Fruit fly (Drosophila melanogaster) whole organism, wandering third instar larva: ENCODE results near the gene mRpS6.
A peak's percentile ranks its signal among the peaks of the same experiment; 100 is the strongest.

Experiments used
- Abd-B ChIP-seq: fragments of >200 bp; optimal IDR thresholded peaks from 2 replicates; lab custom pipeline; 2017; ENCODE audit warnings: missing biosample characterization, missing genetic modification characterization
- CG32264 ChIP-seq: fragments of 200-800 bp; sonication (Bioruptor generic); optimal IDR thresholded peaks from 2 replicates; lab custom pipeline; 2016; ENCODE audit warnings: missing biosample characterization, missing genetic modification characterization
- CG9705 ChIP-seq: fragments of 200-800 bp; sonication (Bioruptor generic); optimal IDR thresholded peaks from 2 replicates; lab custom pipeline; 2018; ENCODE audit warnings: missing biosample characterization, mild to moderate bottlenecking, missing genetic modification characterization
- CrebA ChIP-seq: fragments of 200-800 bp; sonication (Bioruptor generic); optimal IDR thresholded peaks from 2 replicates; lab custom pipeline; 2016; ENCODE audit warnings: missing biosample characterization, mild to moderate bottlenecking, missing genetic modification characterization, borderline replicate concordance
- Dfd ChIP-seq: fragments of >200 bp; optimal IDR thresholded peaks from 2 replicates; lab custom pipeline; 2017; ENCODE audit warnings: missing biosample characterization, missing genetic modification characterization
- Dif ChIP-seq: fragments of 200-275, 200-300 bp; sonication (Bioruptor generic); optimal IDR thresholded peaks from 2 replicates; lab custom pipeline; 2018; ENCODE audit warnings: missing biosample characterization, missing genetic modification characterization; ENCODE audit not compliant: partially characterized antibody
- GATAd ChIP-seq: sonication (Bioruptor generic); optimal IDR thresholded peaks from 2 replicates; lab custom pipeline; 2016; ENCODE audit warnings: missing biosample characterization, missing genetic modification characterization
- HLH106 ChIP-seq: fragments of 200-800 bp; optimal IDR thresholded peaks from 3 replicates; lab custom pipeline; 2019; ENCODE audit warnings: missing biosample characterization, mild to moderate bottlenecking, missing genetic modification characterization, moderate library complexity
- Hnf4 ChIP-seq: fragments of 200-800 bp; sonication (Bioruptor generic); optimal IDR thresholded peaks from 2 replicates; lab custom pipeline; 2016; ENCODE audit warnings: missing biosample characterization, mild to moderate bottlenecking, missing genetic modification characterization
- Hr78 ChIP-seq: fragments of >200 bp; optimal IDR thresholded peaks from 2 replicates; lab custom pipeline; 2017; ENCODE audit warnings: missing biosample characterization, missing genetic modification characterization
- Hr83 ChIP-seq: fragments of 200-300 bp; sonication (Bioruptor generic); optimal IDR thresholded peaks from 2 replicates; lab custom pipeline; 2016; ENCODE audit warnings: missing biosample characterization, mild to moderate bottlenecking, missing genetic modification characterization, moderate library complexity; ENCODE audit not compliant: poor library complexity, severe bottlenecking
- Jra ChIP-seq: sonication (Bioruptor generic); optimal IDR thresholded peaks from 2 replicates; lab custom pipeline; 2016; ENCODE audit warnings: missing biosample characterization, missing genetic modification characterization
- Mio ChIP-seq: sonication (Bioruptor generic); optimal IDR thresholded peaks from 2 replicates; lab custom pipeline; 2016; ENCODE audit warnings: missing biosample characterization, missing genetic modification characterization
- OdsH ChIP-seq: fragments of 200-800 bp; sonication (Bioruptor generic); optimal IDR thresholded peaks from 2 replicates; lab custom pipeline; 2016; ENCODE audit warnings: missing biosample characterization, mild to moderate bottlenecking, missing genetic modification characterization
- Rel ChIP-seq, 2 experiments: fragments of 200-800 bp; sonication (Bioruptor generic) in 1 of 2; optimal IDR thresholded peaks; 2 replicates in 1 of 2; 3 replicates in 1 of 2; lab custom pipeline; 2016 to 2019; ENCODE audit warnings: mild to moderate bottlenecking in 2 of 2, missing biosample characterization in 2 of 2, missing genetic modification characterization in 2 of 2, moderate library complexity in 1 of 2
- Sp1 ChIP-seq: fragments of 200-800 bp; sonication (Bioruptor generic); optimal IDR thresholded peaks from 3 replicates; lab custom pipeline; 2019; ENCODE audit warnings: missing biosample characterization, mild to moderate bottlenecking, missing genetic modification characterization, moderate library complexity
- Vsx2 ChIP-seq: fragments of 200-300, 225-300 bp; sonication (Bioruptor generic); optimal IDR thresholded peaks from 2 replicates; lab custom pipeline; 2018; ENCODE audit warnings: missing biosample characterization, missing genetic modification characterization; ENCODE audit not compliant: partially characterized antibody
- brk ChIP-seq: fragments of 200-800 bp; sonication (Bioruptor generic); optimal IDR thresholded peaks from 2 replicates; lab custom pipeline; 2016; ENCODE audit warnings: missing biosample characterization, mild to moderate bottlenecking, missing genetic modification characterization
- dl ChIP-seq, 2 experiments: fragments of 175-275, 200-275 bp in 1 of 2; fragments of 200-275 bp in 1 of 2; sonication (Bioruptor generic); optimal IDR thresholded peaks; lab custom pipeline; 2018; ENCODE audit warnings: mild to moderate bottlenecking in 2 of 2, missing biosample characterization in 2 of 2, missing genetic modification characterization in 2 of 2, moderate library complexity in 2 of 2; ENCODE audit not compliant: partially characterized antibody in 2 of 2, insufficient read depth in 1 of 2
- dsf ChIP-seq: sonication (Bioruptor generic); optimal IDR thresholded peaks from 2 replicates; lab custom pipeline; 2016; ENCODE audit warnings: missing biosample characterization, missing genetic modification characterization, borderline replicate concordance
- ey ChIP-seq: fragments of 200-800 bp; sonication (Bioruptor generic); optimal IDR thresholded peaks from 2 replicates; lab custom pipeline; 2016; ENCODE audit warnings: missing biosample characterization, missing genetic modification characterization
- foxo ChIP-seq, 2 experiments: fragments of 200-800 bp; sonication (Bioruptor generic); optimal IDR thresholded peaks; 2 replicates in 1 of 2; 3 replicates in 1 of 2; lab custom pipeline; 2016 to 2017; ENCODE audit warnings: missing biosample characterization in 2 of 2, missing genetic modification characterization in 2 of 2
- fru ChIP-seq: fragments of 200-800 bp; sonication (Bioruptor generic); optimal IDR thresholded peaks from 3 replicates; lab custom pipeline; 2016; ENCODE audit warnings: missing biosample characterization, mild to moderate bottlenecking, missing genetic modification characterization
- h ChIP-seq: fragments of 200-800 bp; sonication (Bioruptor generic); optimal IDR thresholded peaks from 3 replicates; lab custom pipeline; 2016; ENCODE audit warnings: missing biosample characterization, mild to moderate bottlenecking, missing genetic modification characterization
- jim ChIP-seq: fragments of 175-275, 200-325 bp; sonication (Bioruptor generic); optimal IDR thresholded peaks from 2 replicates; lab custom pipeline; 2016; ENCODE audit warnings: missing biosample characterization, mild to moderate bottlenecking, missing genetic modification characterization
- lola ChIP-seq: fragments of >200 bp; optimal IDR thresholded peaks from 2 replicates; lab custom pipeline; 2017; ENCODE audit warnings: missing biosample characterization, missing genetic modification characterization
- pan ChIP-seq: fragments of >200 bp; optimal IDR thresholded peaks from 2 replicates; lab custom pipeline; 2017
- psq ChIP-seq: fragments of 200-800 bp; sonication (Bioruptor generic); optimal IDR thresholded peaks from 3 replicates; lab custom pipeline; 2017; ENCODE audit warnings: missing biosample characterization, mild to moderate bottlenecking, missing genetic modification characterization, moderate library complexity
- tai ChIP-seq: sonication (Bioruptor generic); optimal IDR thresholded peaks from 2 replicates; lab custom pipeline; 2016; ENCODE audit warnings: missing biosample characterization, missing genetic modification characterization
- usp ChIP-seq: fragments of >200 bp; optimal IDR thresholded peaks from 2 replicates; lab custom pipeline; 2017; ENCODE audit warnings: missing biosample characterization, missing genetic modification characterization
- woc ChIP-seq: sonication (Bioruptor generic); optimal IDR thresholded peaks from 2 replicates; lab custom pipeline; 2016; ENCODE audit warnings: missing biosample characterization, mild to moderate bottlenecking, missing genetic modification characterization

mRpS6 gene

DNA sequence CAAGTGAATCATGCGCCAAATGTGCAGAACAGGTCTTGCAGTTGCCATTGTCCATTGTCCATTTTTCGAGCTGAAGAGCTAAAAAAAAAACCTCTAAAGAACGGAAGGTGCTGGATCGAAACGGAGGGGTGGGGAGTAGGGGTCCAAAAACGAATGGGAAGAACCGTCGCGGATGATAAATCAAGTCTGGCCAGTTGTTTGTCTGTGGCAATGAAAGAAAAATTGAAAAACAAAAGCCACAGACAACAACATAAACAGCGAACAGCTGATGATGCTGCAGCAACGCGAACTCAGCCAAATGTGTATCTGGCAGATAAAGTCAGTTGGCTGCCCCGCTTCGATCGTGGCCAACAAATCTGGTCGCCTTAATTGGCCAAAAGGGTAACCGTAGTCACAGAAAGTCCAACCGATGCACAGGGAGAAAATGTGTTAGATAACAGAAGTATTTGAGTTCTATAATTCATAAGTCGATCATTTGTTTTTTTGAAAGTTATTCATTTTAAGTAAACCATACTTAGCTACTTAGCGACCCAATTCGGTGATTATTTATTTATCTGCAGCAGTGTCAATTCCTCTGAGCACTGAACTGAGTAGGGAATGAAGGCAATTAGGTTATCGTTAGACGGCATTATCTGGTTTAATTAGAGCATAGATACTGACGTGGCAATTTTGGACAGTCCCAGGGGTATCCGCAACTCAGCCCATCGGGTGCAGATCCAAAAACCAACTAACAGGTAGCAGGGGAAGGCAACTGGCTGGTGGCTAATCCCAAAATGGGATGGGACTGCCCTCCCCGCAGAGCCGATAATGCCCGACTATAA is 44.2 kb downstream of the mRpS6 start:
- TF ChIP-seq Rel (GFP tag; optimal IDR thresholded peaks at IDR 0.05; lab: Kevin White, UChicago) (no peak), Rel (tag; optimal IDR thresholded peaks at IDR 0.05; lab: Kevin White, UChicago) (peak; percentile 96), Dif (no peak), Vsx2 (GFP tag; lab: Kevin White, UChicago) (peak; percentile 68), fru (GFP tag; lab: Kevin White, UChicago) (peak; percentile 36), CG32264 (GFP tag; lab: Kevin White, UChicago) (no peak), CG9705 (GFP tag; lab: Kevin White, UChicago) (no peak), Hr78 (GFP tag; lab: Kevin White, UChicago) (no peak), dl (GFP tag; optimal IDR thresholded peaks at IDR 0.05; lab: Kevin White, UChicago; ENCODE audit: insufficient read depth in 1 of 2, partially characterized antibody in 2 of 2) (no peak), woc (peak; percentile 28), Hr83 (GFP tag; lab: Kevin White, UChicago) (no peak), CrebA (GFP tag; lab: Kevin White, UChicago) (no peak), usp (GFP tag; lab: Kevin White, UChicago) (no peak), Sp1 (no peak), Abd-B (GFP tag; lab: Kevin White, UChicago) (no peak), brk (GFP tag; lab: Kevin White, UChicago) (no peak), lola (GFP tag; lab: Kevin White, UChicago) (no peak), tai (GFP tag; lab: Kevin White, UChicago) (no peak), dsf (no peak), HLH106 (tag; lab: Kevin White, UChicago) (no peak), ey (no peak), pan (no peak), psq (GFP tag; lab: Kevin White, UChicago) (peak; percentile 64), GATAd (no peak), Mio (no peak), foxo (GFP tag; optimal IDR thresholded peaks at IDR 0.05; lab: Kevin White, UChicago) (peak in 1 of 2 experiments; percentile 38), jim (GFP tag; lab: Kevin White, UChicago) (peak; percentile 81), Jra (GFP tag; lab: Kevin White, UChicago) (no peak), h (GFP tag; lab: Kevin White, UChicago) (peak; percentile 8)

DNA sequence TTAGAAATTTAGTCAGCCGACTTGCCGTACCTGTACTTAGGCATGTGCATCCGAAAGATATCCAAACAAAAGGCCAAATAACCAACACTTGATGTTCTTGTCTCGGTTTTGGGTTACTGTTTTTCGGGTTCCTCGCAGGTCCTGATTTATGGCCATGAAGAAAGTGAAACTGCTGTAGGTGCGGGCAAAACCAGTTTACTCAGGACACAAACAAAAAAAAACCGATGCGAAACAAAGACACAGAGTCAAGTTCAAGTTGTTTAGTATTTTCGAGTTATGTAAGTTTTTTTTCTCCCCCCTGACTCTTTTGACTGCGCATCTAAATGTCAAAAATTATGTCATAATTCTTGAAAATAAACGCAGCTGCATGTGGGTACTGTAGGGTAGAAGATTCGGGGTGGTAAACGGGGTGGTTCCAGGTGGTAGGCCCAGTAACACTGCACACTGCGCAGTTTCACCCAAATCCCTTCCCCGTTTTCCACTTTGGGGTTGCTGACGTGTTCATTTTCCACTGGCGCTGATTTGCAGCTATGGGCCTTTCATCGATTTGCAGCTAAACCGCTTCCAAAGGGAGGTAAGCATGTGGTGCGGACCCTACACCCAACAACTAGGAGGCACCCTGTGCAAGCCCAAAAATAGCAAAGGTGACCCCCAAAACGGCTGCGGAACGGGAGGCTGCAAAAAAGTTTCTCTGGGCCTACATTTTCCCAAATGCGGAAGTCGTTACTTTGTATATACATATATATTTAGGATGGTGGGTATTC is 45.0 kb downstream of the mRpS6 start:
- no peak for TF ChIP-seq Hr78 (GFP tag; lab: Kevin White, UChicago)
- TF ChIP-seq Dfd (GFP tag; lab: Kevin White, UChicago): no peak
- peak; percentile 47 for TF ChIP-seq Vsx2 (GFP tag; lab: Kevin White, UChicago)
- no peak for TF ChIP-seq woc
- TF ChIP-seq brk (GFP tag; lab: Kevin White, UChicago): no peak
- no peak for TF ChIP-seq tai (GFP tag; lab: Kevin White, UChicago)
- TF ChIP-seq Sp1: no peak
- no peak for TF ChIP-seq Hnf4
- TF ChIP-seq, all 38 proteins: peak for 1

DNA sequence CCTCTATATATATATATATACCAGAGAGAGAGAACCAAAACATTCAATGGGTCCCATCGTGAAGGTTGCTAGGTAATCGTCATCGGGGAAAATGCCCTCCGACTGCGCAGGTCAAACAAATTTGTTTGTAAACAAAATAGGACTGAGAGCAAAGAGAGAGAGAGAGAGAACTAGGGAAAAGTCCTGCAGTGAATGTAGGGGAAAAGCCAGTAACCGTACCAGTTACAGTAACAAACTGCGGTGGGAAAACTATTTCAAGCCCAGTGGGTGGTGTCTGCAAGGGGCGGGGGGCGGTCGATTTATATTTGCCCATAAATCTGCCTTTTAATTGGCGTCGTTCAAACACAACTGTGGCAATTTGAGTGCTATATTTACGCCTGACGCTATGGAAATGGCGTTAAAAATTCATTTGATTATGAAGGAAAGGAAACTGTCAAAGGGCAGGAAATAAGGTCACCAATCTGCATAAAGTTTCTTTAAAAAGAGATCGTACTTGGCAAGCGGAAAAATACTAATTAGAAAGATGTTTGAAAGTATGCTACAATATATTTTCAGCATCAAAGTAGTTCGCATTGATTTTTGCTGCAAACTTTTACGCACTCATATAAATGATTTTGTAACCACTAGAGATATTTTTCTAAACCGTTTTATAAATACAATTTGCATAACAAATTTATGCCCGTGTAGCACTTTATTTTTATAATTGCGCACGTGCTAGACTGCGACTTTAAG is 45.7 kb downstream of the mRpS6 start:
- TF ChIP-seq fru (GFP tag; lab: Kevin White, UChicago) (no peak), OdsH (GFP tag; lab: Kevin White, UChicago) (no peak), Dif (no peak), Dfd (GFP tag; lab: Kevin White, UChicago) (no peak)
- TF ChIP-seq, all 38 proteins: peak for 0
